Worm (Caenorhabditis elegans) whole organism, L1 larva: ENCODE results near the gene F01D5.3.

Source experiments
- aly-2 ChIP-seq: fragments of 150-350 bp; optimal IDR thresholded peaks from 2 replicates; lab custom pipeline; 2014; ENCODE audit warnings: missing biosample characterization, missing genetic modification characterization
- blmp-1 ChIP-seq: fragments of 150-350 bp; optimal IDR thresholded peaks from 2 replicates; lab custom pipeline; 2014; ENCODE audit warnings: missing biosample characterization, missing genetic modification characterization
- efl-3 ChIP-seq: fragments of 200-800 bp; sonication (Bioruptor generic); optimal IDR thresholded peaks from 2 replicates; lab custom pipeline; 2018; ENCODE audit warnings: mild to moderate bottlenecking, missing genetic modification characterization, missing compliant biosample characterization
- egl-27 ChIP-seq, 2 experiments: fragments of 150-350 bp in 1 of 2; sonication (generic microtip); optimal IDR thresholded peaks; 3 replicates each; lab custom pipeline; 2017 to 2018; ENCODE audit warnings: missing biosample characterization in 2 of 2, missing genetic modification characterization in 2 of 2, missing genetic modification reagents in 2 of 2
- lin-14 ChIP-seq: fragments of 200-800 bp; sonication (Bioruptor generic); optimal IDR thresholded peaks from 2 replicates; lab custom pipeline; 2018; ENCODE audit warnings: mild to moderate bottlenecking, missing genetic modification characterization, moderate library complexity, missing compliant biosample characterization
- lsy-2 ChIP-seq, 2 experiments: fragments of 150-350 bp; optimal IDR thresholded peaks; 2 replicates each; lab custom pipeline; 2014; ENCODE audit warnings: missing biosample characterization in 2 of 2, missing genetic modification characterization in 2 of 2
- skn-1 ChIP-seq: fragments of 150-350 bp; optimal IDR thresholded peaks from 2 replicates; lab custom pipeline; 2014; ENCODE audit warnings: missing biosample characterization, missing genetic modification characterization
- sptf-1 ChIP-seq: fragments of 150-350 bp; optimal IDR thresholded peaks from 2 replicates; lab custom pipeline; 2014; ENCODE audit warnings: missing biosample characterization, missing genetic modification characterization
- unc-130 ChIP-seq: fragments of 150-350 bp; optimal IDR thresholded peaks from 2 replicates; lab custom pipeline; 2017; ENCODE audit warnings: missing biosample characterization, missing genetic modification characterization, inconsistent platforms
- unc-62 ChIP-seq: fragments of 150-350 bp; optimal IDR thresholded peaks from 2 replicates; lab custom pipeline; 2014; ENCODE audit warnings: missing biosample characterization, missing genetic modification reagents, missing genetic modification characterization
- unc-86 ChIP-seq: sonication (generic microtip); optimal IDR thresholded peaks from 2 replicates; lab custom pipeline; 2016; ENCODE audit warnings: missing genetic modification characterization, missing compliant biosample characterization
- ztf-4 ChIP-seq: fragments of 150-350 bp; optimal IDR thresholded peaks from 2 replicates; lab custom pipeline; 2014; ENCODE audit warnings: missing biosample characterization, missing genetic modification characterization

DNA sequence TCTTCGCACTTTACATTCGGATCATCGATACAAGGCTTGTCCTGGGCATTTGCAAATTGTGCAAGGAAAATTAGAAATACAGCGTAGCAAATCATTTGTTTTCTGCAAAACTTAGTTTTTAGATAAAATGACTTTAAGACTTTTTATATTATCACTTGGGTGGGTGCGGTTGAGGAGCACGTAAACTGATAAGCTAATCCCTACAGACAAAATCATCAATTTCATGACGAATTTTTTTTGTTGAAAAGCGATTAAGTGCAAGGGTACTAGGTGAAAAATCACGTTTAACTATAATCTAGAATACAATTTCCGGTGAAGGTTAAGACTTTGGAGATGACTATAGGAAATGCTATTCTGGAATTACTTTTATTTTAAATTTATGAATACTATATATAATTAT lies 2.5 kb downstream of the F01D5.3 start, which contains the start of gene F01D5.1:
- TF ChIP-seq unc-62 (GFP tag; lab: Kevin White, UChicago) (no peak), lsy-2 (tag; optimal IDR thresholded peaks at IDR 0.05; lab: Kevin White, UChicago) (no peak), unc-86 (tag; lab: Kevin White, UChicago) (no peak), egl-27 (tag; optimal IDR thresholded peaks at IDR 0.05; lab: Kevin White, UChicago) (no peak), efl-3 (GFP tag; lab: Kevin White, UChicago) (no peak), skn-1 (no peak), aly-2 (no peak), sptf-1 (tag; lab: Kevin White, UChicago) (no peak), unc-130 (tag; lab: Kevin White, UChicago) (no peak), blmp-1 (tag; lab: Kevin White, UChicago) (no peak), ztf-4 (no peak), lin-14 (no peak)
